Worm (Caenorhabditis elegans): Measurements from ENCODE around the gene sra-9.

DNA sequence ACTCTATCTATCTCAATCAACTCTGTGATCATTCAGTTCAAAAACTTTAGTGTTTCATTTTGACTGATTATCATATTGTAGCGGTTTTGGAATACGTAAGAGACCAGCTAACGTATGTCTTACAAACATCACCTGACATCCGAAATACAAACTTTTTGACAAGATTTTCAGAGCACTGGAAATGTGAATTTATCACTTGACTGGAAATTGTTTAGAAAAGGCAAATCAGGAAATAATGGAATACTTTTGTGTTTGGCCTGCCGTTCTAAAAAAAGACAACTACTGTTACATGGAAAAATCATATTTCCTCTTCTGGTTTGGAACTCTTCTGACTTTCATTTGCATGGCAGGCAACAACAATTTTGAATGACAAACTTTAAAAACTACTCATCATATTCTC lies 19.4 kb downstream of the sra-9 start, which contains the start of gene F35H8.12:
- TF ChIP-seq dao-5 (tag; optimal IDR thresholded peaks at IDR 0.05) (no peak), him-1 (tag; optimal IDR thresholded peaks at IDR 0.05) (no peak), W03F9.2 (tag; optimal IDR thresholded peaks at IDR 0.05) (no peak)
